Fruit fly (Drosophila melanogaster) whole organism, embryonic: ENCODE measurements around the gene CG10694.

Experiments
- Adf1 ChIP-seq: fragments of 200-800 bp; sonication (Bioruptor generic); IDR thresholded peaks from 2 replicates; pipeline ENCODE4 v1.3.6; 2022; ENCODE audit warnings: missing biosample characterization, missing genetic modification characterization
- Atf6 ChIP-seq: fragments of 200-800 bp; sonication (Bioruptor generic); IDR thresholded peaks from 2 replicates; pipeline ENCODE4 v1.3.6; 2022; ENCODE audit warnings: missing biosample characterization, missing genetic modification characterization
- BEAF-32 ChIP-seq: fragments of 200-800 bp; sonication (Bioruptor generic); optimal IDR thresholded peaks from 3 replicates; lab custom pipeline; 2017; ENCODE audit warnings: missing biosample characterization, missing genetic modification characterization, mild to moderate bottlenecking, moderate library complexity, missing genetic modification reagents
- CG10366 ChIP-seq: fragments of 200-800 bp; sonication (Bioruptor generic); IDR thresholded peaks from 2 replicates; pipeline ENCODE4 v1.3.6; 2022; ENCODE audit warnings: missing biosample characterization, missing genetic modification characterization
- CG11085 ChIP-seq: fragments of 200-800 bp; sonication (Bioruptor generic); IDR thresholded peaks from 2 replicates; pipeline ENCODE4 v1.3.6; 2022; ENCODE audit warnings: missing biosample characterization, missing genetic modification characterization
- CG11695 ChIP-seq: fragments of 200-800 bp; sonication (Bioruptor generic); IDR thresholded peaks from 3 replicates; pipeline ENCODE4 v1.3.6; 2022; ENCODE audit warnings: missing biosample characterization, missing genetic modification characterization
- CG1529 ChIP-seq: fragments of 200-800 bp; sonication (Bioruptor generic); optimal IDR thresholded peaks from 3 replicates; lab custom pipeline; 2018; ENCODE audit warnings: missing biosample characterization, missing genetic modification characterization
- CG15479 ChIP-seq: fragments of 200-800 bp; sonication (Bioruptor generic); optimal IDR thresholded peaks from 3 replicates; lab custom pipeline; 2019; ENCODE audit warnings: missing biosample characterization, mild to moderate bottlenecking, missing genetic modification characterization, moderate library complexity
- CG18262 ChIP-seq: fragments of 200-800 bp; optimal IDR thresholded peaks from 3 replicates; lab custom pipeline; 2019; ENCODE audit warnings: missing biosample characterization, mild to moderate bottlenecking, missing genetic modification characterization, moderate library complexity
- CG30020 ChIP-seq: fragments of 200-800 bp; optimal IDR thresholded peaks from 2 replicates; lab custom pipeline; 2019; ENCODE audit warnings: missing biosample characterization, mild to moderate bottlenecking, missing genetic modification characterization, moderate library complexity
- CG31441 ChIP-seq: fragments of 200-800 bp; sonication (Bioruptor generic); IDR thresholded peaks from 2 replicates; pipeline ENCODE4 v1.3.6; 2022; ENCODE audit warnings: missing biosample characterization, missing genetic modification characterization
- CG32532 ChIP-seq: fragments of 200-800 bp; sonication (Bioruptor generic); IDR thresholded peaks from 2 replicates; pipeline ENCODE4 v1.3.6; 2022; ENCODE audit warnings: missing biosample characterization, missing genetic modification characterization
- CG34224 ChIP-seq: fragments of 200-800 bp; sonication (Bioruptor generic); IDR thresholded peaks from 3 replicates; pipeline ENCODE4 v1.3.6; 2022; ENCODE audit warnings: missing biosample characterization, missing genetic modification characterization; ENCODE audit not compliant: partially characterized antibody
- CG3847 ChIP-seq: fragments of 200-800 bp; sonication (Bioruptor generic); IDR thresholded peaks from 2 replicates; pipeline ENCODE4 v1.3.6; 2022; ENCODE audit warnings: missing biosample characterization, missing genetic modification characterization
- CG4404 ChIP-seq: fragments of 200-800 bp; sonication (Bioruptor generic); IDR thresholded peaks from 2 replicates; pipeline ENCODE4 v1.3.6; 2022; ENCODE audit warnings: missing biosample characterization, missing genetic modification characterization
- CG6254 ChIP-seq: fragments of 200-800 bp; sonication (Bioruptor generic); optimal IDR thresholded peaks from 3 replicates; lab custom pipeline; 2017; ENCODE audit warnings: mild to moderate bottlenecking, missing biosample characterization, missing genetic modification reagents, missing genetic modification characterization
- CG7928 ChIP-seq: fragments of 200-800 bp; sonication (Bioruptor generic); optimal IDR thresholded peaks from 2 replicates; lab custom pipeline; 2017; ENCODE audit warnings: missing biosample characterization, mild to moderate bottlenecking, missing genetic modification characterization
- CG8359 ChIP-seq: fragments of 200-800 bp; sonication (Bioruptor generic); optimal IDR thresholded peaks from 2 replicates; lab custom pipeline; 2017; ENCODE audit warnings: missing biosample characterization, mild to moderate bottlenecking, missing genetic modification characterization, borderline replicate concordance
- D ChIP-seq, 2 experiments: fragments of 200-800 bp in 1 of 2; fragments of >200 bp in 1 of 2; sonication (Bioruptor generic) in 1 of 2; optimal IDR thresholded peaks; 2 replicates in 1 of 2; 3 replicates in 1 of 2; lab custom pipeline; 2017; ENCODE audit warnings: mild to moderate bottlenecking in 1 of 2, missing biosample characterization in 1 of 2, missing genetic modification characterization in 1 of 2, missing genetic modification reagents in 1 of 2
- E2f1 ChIP-seq: fragments of 200-800 bp; sonication (Bioruptor generic); IDR thresholded peaks from 2 replicates; pipeline ENCODE4 v1.3.6; 2022; ENCODE audit warnings: missing biosample characterization, missing genetic modification characterization
- Elba2 ChIP-seq: fragments of 200-800 bp; sonication (Bioruptor generic); optimal IDR thresholded peaks from 3 replicates; lab custom pipeline; 2016; ENCODE audit warnings: missing biosample characterization, missing genetic modification characterization
- Fer2 ChIP-seq: fragments of 200-800 bp; sonication (Bioruptor generic); optimal IDR thresholded peaks from 2 replicates; lab custom pipeline; 2018; ENCODE audit warnings: missing biosample characterization, mild to moderate bottlenecking, missing genetic modification characterization, moderate library complexity
- HLH3B ChIP-seq: fragments of 200-800 bp; sonication (Bioruptor generic); IDR thresholded peaks from 2 replicates; pipeline ENCODE4 v1.3.6; 2022; ENCODE audit warnings: missing biosample characterization, missing genetic modification characterization
- Hr3 ChIP-seq: fragments of 200-800 bp; sonication (Bioruptor generic); optimal IDR thresholded peaks from 3 replicates; lab custom pipeline; 2016; ENCODE audit warnings: missing biosample characterization, missing genetic modification characterization
- Meics ChIP-seq: fragments of 200-800 bp; sonication (Bioruptor generic); optimal IDR thresholded peaks from 2 replicates; lab custom pipeline; 2017; ENCODE audit warnings: missing biosample characterization, mild to moderate bottlenecking, missing genetic modification characterization
- Nf-YC ChIP-seq: fragments of 200-800 bp; optimal IDR thresholded peaks from 3 replicates; lab custom pipeline; 2019; ENCODE audit warnings: missing biosample characterization, mild to moderate bottlenecking, missing genetic modification characterization, moderate library complexity
- Rfx ChIP-seq: fragments of 200-800 bp; sonication (Bioruptor generic); IDR thresholded peaks from 2 replicates; pipeline ENCODE4 v1.3.6; 2022; ENCODE audit warnings: missing biosample characterization, missing genetic modification characterization
- Rx ChIP-seq: fragments of 200-800 bp; sonication (Bioruptor generic); IDR thresholded peaks from 2 replicates; pipeline ENCODE4 v1.3.6; 2022; ENCODE audit warnings: missing biosample characterization, missing genetic modification characterization
- Side ChIP-seq: fragments of 200-800 bp; sonication (Bioruptor generic); optimal IDR thresholded peaks from 2 replicates; lab custom pipeline; 2016; ENCODE audit warnings: missing biosample characterization, missing genetic modification characterization
- aop ChIP-seq: fragments of 200-800 bp; sonication (Bioruptor generic); IDR thresholded peaks from 2 replicates; pipeline ENCODE4 v1.3.6; 2022; ENCODE audit warnings: missing biosample characterization, missing genetic modification characterization
- ato ChIP-seq: fragments of 200-800 bp; sonication (Bioruptor generic); IDR thresholded peaks from 2 replicates; pipeline ENCODE4 v1.3.6; 2022; ENCODE audit warnings: missing biosample characterization, missing genetic modification characterization; ENCODE audit not compliant: partially characterized antibody
- chn ChIP-seq: fragments of 200-800 bp; sonication (Bioruptor generic); optimal IDR thresholded peaks from 2 replicates; lab custom pipeline; 2016; ENCODE audit warnings: missing biosample characterization, missing genetic modification characterization
- croc ChIP-seq: fragments of 200-800 bp; sonication (Bioruptor generic); conservative IDR thresholded peaks from 3 replicates; pipeline ENCODE4 v1.3.6; 2022; ENCODE audit warnings: missing biosample characterization, missing genetic modification characterization
- dan ChIP-seq: fragments of 200-800 bp; sonication (Bioruptor generic); IDR thresholded peaks from 2 replicates; pipeline ENCODE4 v1.3.6; 2022; ENCODE audit warnings: missing biosample characterization, missing genetic modification characterization
- dpn ChIP-seq, 2 experiments: fragments of 200-800 bp; sonication (Bioruptor generic); optimal IDR thresholded peaks; 3 replicates each; lab custom pipeline; 2016; ENCODE audit warnings: missing biosample characterization in 2 of 2, missing genetic modification characterization in 2 of 2
- ewg ChIP-seq: fragments of 200-800 bp; sonication (Bioruptor generic); optimal IDR thresholded peaks from 3 replicates; lab custom pipeline; 2017; ENCODE audit warnings: mild to moderate bottlenecking, missing biosample characterization, missing genetic modification reagents, missing genetic modification characterization
- fd3F ChIP-seq: fragments of 200-800 bp; sonication (Bioruptor generic); optimal IDR thresholded peaks from 2 replicates; lab custom pipeline; 2018; ENCODE audit warnings: missing biosample characterization, mild to moderate bottlenecking, missing genetic modification characterization, moderate library complexity
- hb ChIP-seq: fragments of 200-800 bp; sonication (Bioruptor generic); IDR thresholded peaks from 3 replicates; pipeline ENCODE4 v1.3.6; 2022; ENCODE audit warnings: missing biosample characterization, missing genetic modification characterization; ENCODE audit not compliant: partially characterized antibody
- hbn ChIP-seq: fragments of 200-800 bp; sonication (Bioruptor generic); IDR thresholded peaks from 2 replicates; pipeline ENCODE4 v1.3.6; 2022; ENCODE audit warnings: missing biosample characterization, missing genetic modification characterization; ENCODE audit not compliant: partially characterized antibody
- jigr1 ChIP-seq: fragments of 200-800 bp; sonication (Bioruptor generic); IDR thresholded peaks from 3 replicates; pipeline ENCODE4 v1.3.6; 2022; ENCODE audit warnings: missing biosample characterization, missing genetic modification characterization
- kah ChIP-seq: fragments of 200-800 bp; sonication (Bioruptor generic); optimal IDR thresholded peaks from 2 replicates; lab custom pipeline; 2018; ENCODE audit warnings: missing biosample characterization, mild to moderate bottlenecking, missing genetic modification characterization
- lilli ChIP-seq: fragments of 200-800 bp; sonication (Bioruptor generic); optimal IDR thresholded peaks from 3 replicates; lab custom pipeline; 2016; ENCODE audit warnings: missing biosample characterization, missing genetic modification characterization
- nerfin-2 ChIP-seq: fragments of 200-800 bp; sonication (Bioruptor generic); IDR thresholded peaks from 2 replicates; pipeline ENCODE4 v1.3.6; 2022; ENCODE audit warnings: missing biosample characterization, missing genetic modification characterization; ENCODE audit not compliant: partially characterized antibody
- pros ChIP-seq: fragments of 200-800 bp; sonication (Bioruptor generic); optimal IDR thresholded peaks from 3 replicates; lab custom pipeline; 2019; ENCODE audit warnings: missing biosample characterization, mild to moderate bottlenecking, missing genetic modification characterization, moderate library complexity
- row ChIP-seq: fragments of 200-800 bp; sonication (Bioruptor generic); IDR thresholded peaks from 3 replicates; pipeline ENCODE4 v1.3.6; 2022; ENCODE audit warnings: missing biosample characterization, missing genetic modification characterization
- sima ChIP-seq: fragments of 200-800 bp; sonication (Bioruptor generic); optimal IDR thresholded peaks from 2 replicates; lab custom pipeline; 2016; ENCODE audit warnings: missing biosample characterization, missing genetic modification characterization
- ssp ChIP-seq: fragments of 200-800 bp; sonication (Bioruptor generic); IDR thresholded peaks from 2 replicates; pipeline ENCODE4 v1.3.6; 2022; ENCODE audit warnings: missing biosample characterization, missing genetic modification characterization
- zf30C ChIP-seq: fragments of 200-800 bp; sonication (Bioruptor generic); optimal IDR thresholded peaks from 3 replicates; lab custom pipeline; 2018; ENCODE audit warnings: missing biosample characterization, mild to moderate bottlenecking, missing genetic modification characterization

Gene CG10694

DNA sequence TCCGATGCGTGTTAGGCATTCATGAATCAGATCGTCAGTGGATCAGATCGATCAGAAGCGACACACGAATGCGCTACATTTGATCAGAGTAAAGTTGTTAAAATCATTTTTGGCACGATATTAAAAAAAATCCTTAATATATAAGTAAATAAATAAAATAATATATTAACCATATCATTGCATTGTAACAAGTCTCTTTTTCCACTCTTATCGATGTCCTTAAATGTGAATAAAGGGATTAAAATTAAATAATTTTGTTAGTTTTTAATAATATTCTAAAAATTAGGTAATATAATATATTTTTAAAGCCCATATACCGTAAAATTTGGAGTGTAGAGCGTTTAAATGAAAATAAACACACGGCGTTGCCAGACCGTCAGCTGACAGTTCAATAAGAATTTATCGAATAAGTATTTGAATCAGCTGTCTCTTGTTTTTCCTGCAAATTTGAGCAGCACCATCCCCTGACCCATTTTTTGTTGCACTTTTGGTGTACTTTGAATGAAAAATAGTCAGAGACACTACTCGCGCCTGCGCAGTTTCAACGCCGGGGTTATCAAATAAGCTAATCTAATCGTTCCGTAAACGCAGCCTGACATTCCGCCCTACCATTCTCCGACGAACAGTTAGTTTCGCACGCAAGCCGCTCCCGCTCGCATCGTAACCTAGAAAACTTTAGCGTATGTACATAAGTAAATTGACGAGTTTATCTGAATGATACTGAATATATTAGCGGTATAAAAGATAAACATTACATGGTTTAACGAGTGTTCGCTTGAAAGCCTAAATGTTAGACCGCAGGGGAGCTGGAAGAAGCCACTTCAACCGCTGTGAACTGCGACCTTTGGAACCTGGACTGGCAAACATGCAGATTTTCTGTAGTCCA, 45.0 kb downstream of the CG10694 start, which contains the start of the genes p38a and CG6178 (continued):
- TF ChIP-seq CG8359 (GFP tag; lab: Kevin White, UChicago) (peak; percentile 87), Adf1 (peak; percentile 81), Rx (GFP tag; lab: Robert Waterston, UW) (peak; percentile 88), ewg (peak; percentile 92), CG30020 (tag; lab: Kevin White, UChicago) (peak; percentile 88), CG4404 (GFP tag; lab: Robert Waterston, UW) (peak; percentile 88), Meics (peak; percentile 98), jigr1 (GFP tag; lab: Robert Waterston, UW) (peak; percentile 91; the same call in 2 of the 3 replicates), CG15479 (GFP tag; lab: Kevin White, UChicago) (peak; percentile 39), kah (peak; percentile 92), BEAF-32 (peak; percentile 15), dan (GFP tag; lab: Robert Waterston, UW) (0 out of 2 replicates have a peak, but pooled peaks have one; percentile 29), hbn (no peak), fd3F (GFP tag; lab: Kevin White, UChicago) (peak; percentile 98), ato (no peak), CG10366 (GFP tag; lab: Robert Waterston, UW) (peak; percentile 96), Nf-YC (tag; lab: Kevin White, UChicago) (peak; percentile 93), CG18262 (tag; lab: Kevin White, UChicago) (peak; percentile 99), croc (GFP tag; lab: Robert Waterston, UW) (peak; percentile 96), CG11695 (GFP tag; lab: Robert Waterston, UW) (peak; percentile 98), Elba2 (GFP tag; lab: Kevin White, UChicago) (peak; percentile 89), HLH3B (GFP tag; lab: Robert Waterston, UW) (peak; percentile 97), CG7928 (GFP tag; lab: Kevin White, UChicago) (peak; percentile 74), nerfin-2 (no peak), Atf6 (GFP tag; lab: Robert Waterston, UW) (peak; percentile 92), pros (no peak), dpn (GFP tag; optimal IDR thresholded peaks at IDR 0.05; lab: Kevin White, UChicago) (peak; percentile 51 to 94), CG34224 (0 out of 3 replicates have a peak, but pooled peaks have one; percentile 25), CG3847 (GFP tag; lab: Robert Waterston, UW) (peak; percentile 97), ssp (peak; percentile 91), chn (GFP tag; lab: Kevin White, UChicago) (peak; percentile 46), CG11085 (GFP tag; lab: Robert Waterston, UW) (peak; percentile 97), E2f1 (GFP tag; lab: Robert Waterston, UW) (peak; percentile 97), Fer2 (peak; percentile 97), CG32532 (GFP tag; lab: Robert Waterston, UW) (peak; percentile 98), row (peak; percentile 97), sima (GFP tag; lab: Kevin White, UChicago) (no peak), CG31441 (GFP tag; lab: Robert Waterston, UW) (peak; percentile 99), hb (GFP tag; lab: Robert Waterston, UW) (no peak), lilli (GFP tag; lab: Kevin White, UChicago) (peak; percentile 73), Rfx (peak; percentile 98), Hr3 (GFP tag; lab: Kevin White, UChicago) (peak; percentile 99), CG6254 (GFP tag; lab: Kevin White, UChicago) (peak; percentile 88), D (optimal IDR thresholded peaks at IDR 0.05; lab: Kevin White, UChicago) (no peak), D (GFP tag; optimal IDR thresholded peaks at IDR 0.05; lab: Kevin White, UChicago) (peak; percentile 95), aop (GFP tag; lab: Robert Waterston, UW) (peak; percentile 63; the same call in 1 of the 2 replicates), zf30C (GFP tag; lab: Kevin White, UChicago) (no peak), CG1529 (GFP tag; lab: Kevin White, UChicago) (peak; percentile 80), Side (no peak)
